Worm (Caenorhabditis elegans): ENCODE results near the gene F58A6.2.

Gene F58A6.2

DNA sequence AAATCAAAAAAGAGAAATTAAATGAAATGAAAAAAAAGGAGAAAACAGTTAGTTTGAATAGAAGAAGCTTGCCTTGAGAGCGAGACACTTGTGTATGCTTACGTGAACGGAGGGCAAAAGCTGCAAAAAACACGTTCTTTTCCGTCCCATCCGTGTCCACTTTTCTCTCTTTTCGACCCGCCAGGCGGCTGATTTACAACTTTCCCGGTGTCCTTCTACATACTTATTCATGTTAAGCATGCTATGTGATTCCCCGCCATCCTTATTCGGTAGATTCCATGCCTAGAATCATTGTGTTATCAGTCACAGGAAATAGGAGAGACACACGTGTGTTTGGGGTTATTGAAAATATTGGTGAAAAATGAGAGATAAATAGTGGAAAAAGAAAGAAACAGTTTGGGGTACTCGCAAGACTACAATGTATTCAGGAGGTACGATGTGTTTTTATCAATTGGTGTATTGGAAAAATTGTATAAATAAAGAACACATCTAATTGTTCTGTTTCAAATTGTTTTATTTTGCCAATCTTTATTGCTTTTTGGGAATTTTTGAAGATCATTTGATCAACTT, 5.5 kb downstream of the F58A6.2 start, which contains the start of gene nas-29:
Gene nas-29, minus strand, starts transcription at position 92 of the 570 bp plus-strand sequence.
- peak; percentile 89 for TF ChIP-seq pqm-1 (tag; optimal IDR thresholded peaks at IDR 0.05)
- TF ChIP-seq unc-39 (tag; optimal IDR thresholded peaks at IDR 0.05), result no peak
- TF ChIP-seq jun-1 (tag; optimal IDR thresholded peaks at IDR 0.05), result peak; percentile 20
- TF ChIP-seq elt-3 (tag; optimal IDR thresholded peaks at IDR 0.05), result no peak
- TF ChIP-seq R02D3.7 (tag; optimal IDR thresholded peaks at IDR 0.05), result no peak
- TF ChIP-seq ama-1 (optimal IDR thresholded peaks at IDR 0.05), result no peak
- TF ChIP-seq nhr-43 (tag; optimal IDR thresholded peaks at IDR 0.05; ENCODE audit: poor library complexity, severe bottlenecking), result peak; percentile 44
- TF ChIP-seq nhr-25 (tag; optimal IDR thresholded peaks at IDR 0.05), result peak; percentile 64
- peak; percentile 28 for TF ChIP-seq mdl-1 (tag; optimal IDR thresholded peaks at IDR 0.05)
- TF ChIP-seq elt-2 (tag; optimal IDR thresholded peaks at IDR 0.05), result peak; percentile 98
- TF ChIP-seq nhr-76 (tag; optimal IDR thresholded peaks at IDR 0.05), result no peak
- no peak for TF ChIP-seq ceh-28 (tag; optimal IDR thresholded peaks at IDR 0.05)
- no peak for TF ChIP-seq tbx-2 (tag; optimal IDR thresholded peaks at IDR 0.05)
- TF ChIP-seq nhr-23 (tag; optimal IDR thresholded peaks at IDR 0.05), result no peak

DNA sequence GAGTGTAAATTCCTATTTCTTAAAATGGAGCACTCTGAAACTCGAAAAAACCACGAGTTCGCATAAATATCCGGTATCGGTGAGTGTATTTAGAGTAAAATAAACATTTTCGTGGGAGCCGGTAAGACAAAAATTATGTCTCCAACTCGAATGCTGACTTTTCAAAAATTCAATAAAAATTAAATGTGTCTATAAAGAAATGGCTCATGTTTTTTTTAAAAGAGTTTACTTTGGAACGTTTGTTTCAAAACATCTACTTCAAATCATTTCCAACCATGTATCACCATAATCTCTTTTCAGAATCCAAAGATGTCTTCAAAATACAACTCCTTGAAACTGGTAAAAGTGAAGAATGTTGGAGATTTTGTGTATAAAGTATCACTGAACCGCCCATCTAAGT, 6.1 kb downstream of the F58A6.2 start, which contains the start of gene F58A6.1:
Gene F58A6.1, plus strand, starts transcription at position 301 of the 400 bp plus-strand sequence.
- TF ChIP-seq nhr-11 (tag; optimal IDR thresholded peaks at IDR 0.05) (no peak), nhr-43 (tag; optimal IDR thresholded peaks at IDR 0.05; ENCODE audit: poor library complexity, severe bottlenecking) (no peak), lin-39 (tag; optimal IDR thresholded peaks at IDR 0.05) (no peak), nfya-1 (tag; optimal IDR thresholded peaks at IDR 0.05; ENCODE audit: insufficient read depth) (no peak), nhr-237 (tag; optimal IDR thresholded peaks at IDR 0.05) (no peak), fkh-10 (GFP tag; optimal IDR thresholded peaks at IDR 0.05) (no peak), unc-39 (tag; optimal IDR thresholded peaks at IDR 0.05) (no peak), mml-1 (tag; optimal IDR thresholded peaks at IDR 0.05) (no peak)

DNA sequence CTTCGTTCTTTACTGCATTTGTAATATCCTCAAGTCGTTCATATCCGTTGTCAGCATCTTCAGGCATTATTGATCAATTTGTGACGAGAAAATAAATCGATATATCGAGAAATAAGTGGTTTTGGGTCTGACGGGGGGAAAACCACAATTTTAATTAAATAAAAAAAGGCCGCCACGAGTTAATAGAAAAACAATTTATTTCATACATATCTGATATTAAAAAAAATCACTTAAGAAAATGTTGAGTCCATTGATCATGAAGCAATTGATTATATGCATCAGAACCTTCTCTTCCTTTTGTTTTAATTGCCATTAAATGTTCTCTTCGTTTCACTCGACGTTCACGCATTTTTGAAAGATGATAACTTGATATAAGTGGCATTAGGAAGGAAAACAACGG, 11.8 kb downstream of the F58A6.2 start, which contains the start of gene F58A6.5:
Gene F58A6.5, minus strand, starts transcription at position 101 of the 400 bp plus-strand sequence.
- TF ChIP-seq nhr-237 (tag; optimal IDR thresholded peaks at IDR 0.05), result no peak
- TF ChIP-seq ceh-9 (tag; optimal IDR thresholded peaks at IDR 0.05), result no peak
- TF ChIP-seq nhr-76 (tag; optimal IDR thresholded peaks at IDR 0.05), result no peak
- TF ChIP-seq eor-1 (tag; optimal IDR thresholded peaks at IDR 0.05), result no peak
- TF ChIP-seq nhr-67 (tag; optimal IDR thresholded peaks at IDR 0.05), result no peak
- no peak for TF ChIP-seq R02D3.7 (tag; optimal IDR thresholded peaks at IDR 0.05)
- no peak for TF ChIP-seq ceh-28 (tag; optimal IDR thresholded peaks at IDR 0.05)
- TF ChIP-seq elt-3 (tag; optimal IDR thresholded peaks at IDR 0.05), result no peak
- no peak for TF ChIP-seq mml-1 (tag; optimal IDR thresholded peaks at IDR 0.05)
- TF ChIP-seq lsy-12 (tag; optimal IDR thresholded peaks at IDR 0.05), result no peak
- TF ChIP-seq unc-62 (GFP tag; optimal IDR thresholded peaks at IDR 0.05), result no peak
- no peak for TF ChIP-seq daf-12 (tag; optimal IDR thresholded peaks at IDR 0.05)
- TF ChIP-seq ztf-11 (tag; optimal IDR thresholded peaks at IDR 0.05), result no peak
- TF ChIP-seq ama-1 (optimal IDR thresholded peaks at IDR 0.05), result no peak
- TF ChIP-seq hmg-11 (tag; optimal IDR thresholded peaks at IDR 0.05), result no peak
- no peak for TF ChIP-seq sea-2 (GFP tag; optimal IDR thresholded peaks at IDR 0.05)
- TF ChIP-seq skn-1 (tag; optimal IDR thresholded peaks at IDR 0.05), result no peak
- TF ChIP-seq zag-1 (tag; optimal IDR thresholded peaks at IDR 0.05), result no peak
- TF ChIP-seq nhr-11 (tag; optimal IDR thresholded peaks at IDR 0.05), result no peak
- TF ChIP-seq egl-27 (tag; optimal IDR thresholded peaks at IDR 0.05), result no peak

DNA sequence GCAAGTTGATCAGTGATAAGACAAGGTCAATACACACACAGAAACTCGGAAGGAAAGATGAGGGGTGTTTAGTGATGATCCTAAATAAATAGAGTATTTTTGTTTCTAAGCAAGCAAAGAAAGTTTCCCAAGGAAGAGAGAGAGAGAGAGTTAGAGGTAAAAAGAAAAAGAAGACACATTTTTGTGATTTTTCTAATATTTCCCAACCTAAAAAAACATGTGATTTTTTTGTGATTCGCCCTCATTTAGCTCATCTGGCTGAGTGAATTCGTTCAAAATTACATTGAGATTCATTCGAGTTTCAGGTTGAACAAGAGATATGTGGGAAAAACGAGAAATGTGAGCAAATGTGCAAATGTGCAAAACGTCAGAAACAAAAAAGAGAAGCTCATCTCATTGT, 14.3 kb downstream of the F58A6.2 start, which contains the start of gene srb-16:
Gene srb-16, minus strand, starts transcription at position 101 of the 400 bp plus-strand sequence.
- TF ChIP-seq daf-12 (tag; optimal IDR thresholded peaks at IDR 0.05) (no peak), nhr-23 (tag; optimal IDR thresholded peaks at IDR 0.05) (no peak), ztf-4 (tag; optimal IDR thresholded peaks at IDR 0.05) (no peak), nfya-1 (tag; optimal IDR thresholded peaks at IDR 0.05; ENCODE audit: insufficient read depth) (no peak), egl-5 (tag; optimal IDR thresholded peaks at IDR 0.05) (no peak), mml-1 (tag; optimal IDR thresholded peaks at IDR 0.05) (no peak), jun-1 (tag; optimal IDR thresholded peaks at IDR 0.05) (no peak), ama-1 (optimal IDR thresholded peaks at IDR 0.05) (no peak), lin-15B (tag; optimal IDR thresholded peaks at IDR 0.05) (no peak), ZK546.5 (tag; optimal IDR thresholded peaks at IDR 0.05) (no peak), pqm-1 (tag; optimal IDR thresholded peaks at IDR 0.05) (no peak), nhr-25 (tag; optimal IDR thresholded peaks at IDR 0.05) (no peak), fkh-2 (tag; optimal IDR thresholded peaks at IDR 0.05) (no peak)

Data from whole organism, L3 larva.